Worm (Caenorhabditis elegans) whole organism, L1 larva: Measurements from ENCODE around the gene M163.1.

Source experiments
- C16A3.4 ChIP-seq: fragments of 150-350 bp; optimal IDR thresholded peaks from 2 replicates; lab custom pipeline; 2014; ENCODE audit warnings: missing biosample characterization, missing genetic modification characterization
- F16B12.6 ChIP-seq: fragments of 150-350 bp; optimal IDR thresholded peaks from 2 replicates; lab custom pipeline; 2014; ENCODE audit warnings: missing biosample characterization, missing genetic modification characterization
- alr-1 ChIP-seq: fragments of 200-800 bp; sonication (Bioruptor generic); optimal IDR thresholded peaks from 2 replicates; lab custom pipeline; 2018; ENCODE audit warnings: borderline replicate concordance, mild to moderate bottlenecking, missing genetic modification characterization, missing compliant biosample characterization
- ama-1 ChIP-seq: fragments of 150-350 bp; optimal IDR thresholded peaks from 2 replicates; lab custom pipeline; 2014
- blmp-1 ChIP-seq: fragments of 150-350 bp; optimal IDR thresholded peaks from 2 replicates; lab custom pipeline; 2014; ENCODE audit warnings: missing biosample characterization, missing genetic modification characterization
- ceh-8 ChIP-seq: fragments of 200-800 bp; sonication (Bioruptor generic); optimal IDR thresholded peaks from 2 replicates; lab custom pipeline; 2018; ENCODE audit warnings: mild to moderate bottlenecking, missing genetic modification characterization, moderate library complexity, missing compliant biosample characterization
- ceh-88 ChIP-seq: fragments of 200-800 bp; sonication (Bioruptor generic); IDR thresholded peaks from 2 replicates; pipeline ENCODE4 v1.3.6; 2022; ENCODE audit warnings: missing genetic modification characterization, missing compliant biosample characterization
- ceh-90 ChIP-seq: sonication (generic microtip); optimal IDR thresholded peaks from 2 replicates; lab custom pipeline; 2016; ENCODE audit warnings: missing genetic modification characterization, missing compliant biosample characterization
- ces-1 ChIP-seq: fragments of 150-350 bp; optimal IDR thresholded peaks from 2 replicates; lab custom pipeline; 2014; ENCODE audit warnings: missing biosample characterization, missing genetic modification reagents, missing genetic modification characterization
- dpl-1 ChIP-seq, 3 experiments: fragments of 150-350 bp in 2 of 3; sonication (generic microtip) in 1 of 3; optimal IDR thresholded peaks; 2 replicates each; lab custom pipeline; 2014 to 2017; ENCODE audit warnings: missing biosample characterization in 3 of 3, missing genetic modification characterization in 3 of 3, missing genetic modification reagents in 3 of 3
- dsc-1 ChIP-seq: sonication (generic microtip); optimal IDR thresholded peaks from 2 replicates; lab custom pipeline; 2016; ENCODE audit warnings: mild to moderate bottlenecking, missing genetic modification characterization, missing compliant biosample characterization
- egl-13 ChIP-seq: sonication (generic microtip); optimal IDR thresholded peaks from 2 replicates; lab custom pipeline; 2016; ENCODE audit warnings: missing genotype, missing genetic modification reagents, missing genetic modification characterization, missing compliant biosample characterization
- elt-2 ChIP-seq: sonication (generic microtip); optimal IDR thresholded peaks from 2 replicates; lab custom pipeline; 2016; ENCODE audit warnings: missing genetic modification characterization, mild to moderate bottlenecking, inconsistent platforms, missing compliant biosample characterization, missing genetic modification reagents
- elt-3 ChIP-seq, 6 experiments: fragments of 150-350 bp in 1 of 6; sonication (generic microtip); optimal IDR thresholded peaks; 2 replicates each; lab custom pipeline; 2017 to 2018; ENCODE audit warnings: missing biosample characterization in 6 of 6, missing genetic modification characterization in 6 of 6, inconsistent platforms in 1 of 6
- ets-5 ChIP-seq: fragments of 200-800 bp; sonication (Bioruptor generic); IDR thresholded peaks from 2 replicates; pipeline ENCODE4 v1.3.6; 2022; ENCODE audit warnings: missing genetic modification characterization, missing compliant biosample characterization
- fkh-10 ChIP-seq: sonication (generic microtip); optimal IDR thresholded peaks from 2 replicates; lab custom pipeline; 2017; ENCODE audit warnings: missing biosample characterization, missing genetic modification reagents, missing genetic modification characterization
- fkh-4 ChIP-seq: sonication (generic microtip); optimal IDR thresholded peaks from 2 replicates; lab custom pipeline; 2016; ENCODE audit warnings: missing compliant biosample characterization, missing genetic modification characterization, borderline replicate concordance
- fkh-8 ChIP-seq: sonication (generic microtip); optimal IDR thresholded peaks from 2 replicates; lab custom pipeline; 2016; ENCODE audit warnings: mild to moderate bottlenecking, missing genetic modification characterization, missing compliant biosample characterization
- hlh-17 ChIP-seq: fragments of 200-800 bp; sonication (Bioruptor generic); optimal IDR thresholded peaks from 2 replicates; lab custom pipeline; 2018; ENCODE audit warnings: missing genetic modification characterization, mild to moderate bottlenecking, missing compliant biosample characterization, moderate library complexity, borderline replicate concordance
- irx-1 ChIP-seq: sonication (generic microtip); optimal IDR thresholded peaks from 2 replicates; lab custom pipeline; 2016; ENCODE audit warnings: missing genetic modification characterization, missing compliant biosample characterization
- isw-1 ChIP-seq: fragments of 200-800 bp; sonication (Bioruptor generic); IDR thresholded peaks from 2 replicates; pipeline ENCODE4 v1.3.6; 2022; ENCODE audit warnings: missing genetic modification characterization, missing compliant biosample characterization
- lin-15B ChIP-seq: fragments of 150-350 bp; sonication (generic microtip); optimal IDR thresholded peaks from 3 replicates; lab custom pipeline; 2014; ENCODE audit warnings: missing biosample characterization, missing genetic modification characterization
- lin-35 ChIP-seq, 2 experiments: fragments of 150-350 bp; optimal IDR thresholded peaks; 2 replicates each; lab custom pipeline; 2014; ENCODE audit warnings: missing biosample characterization in 2 of 2, missing genetic modification characterization in 2 of 2, missing genetic modification reagents in 2 of 2
- lir-3 ChIP-seq: sonication (generic microtip); optimal IDR thresholded peaks from 2 replicates; lab custom pipeline; 2016; ENCODE audit warnings: mild to moderate bottlenecking, missing genetic modification characterization, moderate library complexity, missing compliant biosample characterization; ENCODE audit not compliant: poor library complexity
- mab-9 ChIP-seq: fragments of 200-800 bp; sonication (Bioruptor generic); IDR thresholded peaks from 2 replicates; pipeline ENCODE4 v1.3.6; 2022; ENCODE audit warnings: missing genetic modification reagents, missing genetic modification characterization, missing compliant biosample characterization
- mep-1 ChIP-seq: fragments of 150-350 bp; optimal IDR thresholded peaks from 2 replicates; lab custom pipeline; 2014; ENCODE audit warnings: missing biosample characterization, missing genetic modification characterization
- nhr-11 ChIP-seq: fragments of 150-350 bp; optimal IDR thresholded peaks from 2 replicates; lab custom pipeline; 2014; ENCODE audit warnings: missing biosample characterization, missing genetic modification characterization
- nhr-19 ChIP-seq: fragments of 200-800 bp; sonication (Bioruptor generic); conservative IDR thresholded peaks from 2 replicates; pipeline ENCODE4 v1.3.6; 2022; ENCODE audit warnings: missing genetic modification characterization, missing compliant biosample characterization
- nhr-20 ChIP-seq: sonication (generic microtip); optimal IDR thresholded peaks from 2 replicates; lab custom pipeline; 2016; ENCODE audit warnings: mild to moderate bottlenecking, missing genetic modification characterization, missing compliant biosample characterization
- nhr-47 ChIP-seq: sonication (generic microtip); optimal IDR thresholded peaks from 2 replicates; lab custom pipeline; 2016; ENCODE audit warnings: mild to moderate bottlenecking, missing genetic modification characterization, moderate library complexity, missing compliant biosample characterization
- nhr-76 ChIP-seq: sonication (generic microtip); optimal IDR thresholded peaks from 2 replicates; lab custom pipeline; 2017; ENCODE audit warnings: missing biosample characterization, missing genetic modification characterization
- nhr-77 ChIP-seq: fragments of 150-350 bp; optimal IDR thresholded peaks from 2 replicates; lab custom pipeline; 2014; ENCODE audit warnings: missing biosample characterization, missing genetic modification characterization
- nhr-84 ChIP-seq: sonication (generic microtip); optimal IDR thresholded peaks from 2 replicates; lab custom pipeline; 2017; ENCODE audit warnings: missing biosample characterization, missing genetic modification characterization
- nhr-85 ChIP-seq: sonication (generic microtip); peaks from one replicate; lab custom pipeline; 2016; ENCODE audit warnings: missing genetic modification characterization, inconsistent platforms, missing compliant biosample characterization
- pag-3 ChIP-seq: sonication (generic microtip); optimal IDR thresholded peaks from 2 replicates; lab custom pipeline; 2017; ENCODE audit warnings: missing genetic modification characterization, mild to moderate bottlenecking, missing compliant biosample characterization, antibody characterized with exemption, borderline replicate concordance; ENCODE audit not compliant: insufficient read depth
- pax-3 ChIP-seq: fragments of 200-800 bp; sonication (Bioruptor generic); optimal IDR thresholded peaks from 2 replicates; lab custom pipeline; 2018; ENCODE audit warnings: mild to moderate bottlenecking, missing genetic modification characterization, moderate library complexity, missing compliant biosample characterization
- pqm-1 ChIP-seq: sonication (generic microtip); optimal IDR thresholded peaks from 3 replicates; lab custom pipeline; 2017; ENCODE audit warnings: missing biosample characterization, missing genetic modification characterization
- snu-23 ChIP-seq: sonication (generic microtip); optimal IDR thresholded peaks from 2 replicates; lab custom pipeline; 2016; ENCODE audit warnings: missing genetic modification characterization, missing compliant biosample characterization
- sox-4 ChIP-seq: sonication (generic microtip); optimal IDR thresholded peaks from 2 replicates; lab custom pipeline; 2016; ENCODE audit warnings: missing genetic modification characterization, missing compliant biosample characterization
- sptf-1 ChIP-seq: fragments of 150-350 bp; optimal IDR thresholded peaks from 2 replicates; lab custom pipeline; 2014; ENCODE audit warnings: missing biosample characterization, missing genetic modification characterization
- sup-37 ChIP-seq: fragments of 200-800 bp; sonication (Bioruptor generic); optimal IDR thresholded peaks from 2 replicates; lab custom pipeline; 2018; ENCODE audit warnings: mild to moderate bottlenecking, missing genetic modification characterization, missing compliant biosample characterization
- tbx-2 ChIP-seq: sonication (generic microtip); optimal IDR thresholded peaks from 2 replicates; lab custom pipeline; 2016; ENCODE audit warnings: missing genetic modification characterization, missing compliant biosample characterization
- unc-130 ChIP-seq: fragments of 150-350 bp; optimal IDR thresholded peaks from 2 replicates; lab custom pipeline; 2017; ENCODE audit warnings: missing biosample characterization, missing genetic modification characterization, inconsistent platforms
- unc-30 ChIP-seq: sonication (generic microtip); optimal IDR thresholded peaks from 2 replicates; lab custom pipeline; 2017; ENCODE audit warnings: missing biosample characterization, missing genetic modification characterization
- unc-62 ChIP-seq: fragments of 150-350 bp; optimal IDR thresholded peaks from 2 replicates; lab custom pipeline; 2014; ENCODE audit warnings: missing biosample characterization, missing genetic modification reagents, missing genetic modification characterization
- unc-86 ChIP-seq: sonication (generic microtip); optimal IDR thresholded peaks from 2 replicates; lab custom pipeline; 2016; ENCODE audit warnings: missing genetic modification characterization, missing compliant biosample characterization
- unc-98 ChIP-seq: fragments of 200-800 bp; sonication (Bioruptor generic); IDR thresholded peaks from 2 replicates; pipeline ENCODE4 v1.3.6; 2022; ENCODE audit warnings: missing genetic modification characterization, missing compliant biosample characterization
- vab-15 ChIP-seq: sonication (generic microtip); optimal IDR thresholded peaks from 2 replicates; lab custom pipeline; 2017; ENCODE audit warnings: missing genotype, mild to moderate bottlenecking, missing genetic modification characterization, missing compliant biosample characterization
- xbp-1 ChIP-seq: sonication (generic microtip); optimal IDR thresholded peaks from 2 replicates; lab custom pipeline; 2016; ENCODE audit warnings: missing genetic modification characterization, missing compliant biosample characterization
- zag-1 ChIP-seq: fragments of 150-350 bp; optimal IDR thresholded peaks from 2 replicates; lab custom pipeline; 2014; ENCODE audit warnings: missing biosample characterization, missing genetic modification characterization
- zip-4 ChIP-seq: fragments of 200-800 bp; sonication (Bioruptor generic); optimal IDR thresholded peaks from 2 replicates; lab custom pipeline; 2018; ENCODE audit warnings: mild to moderate bottlenecking, missing genetic modification characterization, moderate library complexity, missing compliant biosample characterization
- ztf-11 ChIP-seq, 2 experiments: sonication (generic microtip); optimal IDR thresholded peaks; 2 replicates each; lab custom pipeline; 2016 to 2017; ENCODE audit warnings: missing genetic modification characterization in 2 of 2, missing biosample characterization in 1 of 2, missing compliant biosample characterization in 1 of 2

M163.1 gene

DNA sequence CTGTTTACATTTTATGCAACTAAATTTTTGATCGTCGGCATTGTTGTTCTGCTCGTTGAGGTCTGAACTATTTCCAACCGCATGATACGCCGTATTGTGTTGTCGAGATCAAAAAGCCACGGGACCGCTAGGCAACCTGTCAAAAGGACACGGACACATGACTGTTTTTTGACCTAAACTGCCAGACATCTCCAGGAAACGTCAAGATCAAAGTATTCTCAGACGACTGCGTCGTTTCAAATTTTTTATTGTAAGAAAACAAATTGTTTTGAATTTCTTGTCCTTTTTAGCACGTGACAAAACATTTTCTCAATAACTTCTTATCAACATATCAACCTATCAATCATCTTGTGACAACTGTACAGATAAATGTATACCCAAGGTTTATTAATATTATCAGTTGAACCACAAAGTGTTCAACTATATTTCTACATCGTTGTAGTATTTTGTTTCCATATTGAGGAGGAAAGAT lies 1.5 kb downstream of the M163.1 start (continued):
- TF ChIP-seq fkh-10 (GFP tag; lab: Kevin White, UChicago) (no peak), zag-1 (tag; lab: Kevin White, UChicago) (no peak), nhr-84 (tag; lab: Kevin White, UChicago) (no peak), unc-62 (GFP tag; lab: Kevin White, UChicago) (no peak), sptf-1 (no peak), ets-5 (GFP tag; lab: Robert Waterston, UW) (no peak), C16A3.4 (tag; lab: Kevin White, UChicago) (peak; percentile 27), nhr-76 (tag; lab: Kevin White, UChicago) (no peak), nhr-85 (peak; percentile 98), F16B12.6 (tag; lab: Kevin White, UChicago) (no peak), alr-1 (no peak), hlh-17 (GFP tag; lab: Kevin White, UChicago) (no peak), unc-130 (tag; lab: Kevin White, UChicago) (peak; percentile 36), unc-98 (no peak), blmp-1 (tag; lab: Kevin White, UChicago) (peak; percentile 60), pax-3 (no peak), ztf-11 (tag; optimal IDR thresholded peaks at IDR 0.05; lab: Kevin White, UChicago) (no peak), isw-1 (GFP tag; lab: Robert Waterston, UW) (no peak), sup-37 (GFP tag; lab: Kevin White, UChicago) (no peak), fkh-8 (tag; lab: Kevin White, UChicago) (no peak), nhr-20 (tag; lab: Kevin White, UChicago) (peak; percentile 92), xbp-1 (tag; lab: Kevin White, UChicago) (no peak), lin-15B (tag; lab: Kevin White, UChicago) (no peak), nhr-47 (peak; percentile 63), pag-3 (no peak), vab-15 (no peak), elt-3 (tag; optimal IDR thresholded peaks at IDR 0.05; lab: Kevin White, UChicago) (peak in 5 of 6 experiments; percentile 2 to 93 (median 49)), ces-1 (GFP tag; lab: Kevin White, UChicago) (no peak), dpl-1 (GFP tag; optimal IDR thresholded peaks at IDR 0.05; lab: Kevin White, UChicago) (peak in 2 of 3 experiments; percentile 8 to 14), nhr-19 (GFP tag; lab: Robert Waterston, UW) (peak; percentile 74), ceh-90 (tag; lab: Kevin White, UChicago) (no peak), elt-2 (tag; lab: Kevin White, UChicago) (peak; percentile 96), irx-1 (tag; lab: Kevin White, UChicago) (peak; percentile 69), nhr-77 (no peak), nhr-11 (tag; lab: Kevin White, UChicago) (no peak), mep-1 (peak; percentile 56), ceh-88 (GFP tag; lab: Robert Waterston, UW) (no peak), snu-23 (GFP tag; lab: Kevin White, UChicago) (peak; percentile 71), egl-13 (no peak), fkh-4 (no peak), zip-4 (no peak), unc-30 (tag; lab: Kevin White, UChicago) (no peak), sox-4 (no peak), tbx-2 (tag; lab: Kevin White, UChicago) (peak; percentile 52), pqm-1 (tag; lab: Kevin White, UChicago) (peak; percentile 28), dsc-1 (tag; lab: Kevin White, UChicago) (no peak), lin-35 (GFP tag; optimal IDR thresholded peaks at IDR 0.05; lab: Kevin White, UChicago) (peak in 1 of 2 experiments; percentile 83), unc-86 (tag; lab: Kevin White, UChicago) (no peak), ama-1 (lab: Kevin White, UChicago) (no peak), mab-9 (GFP tag; lab: Robert Waterston, UW) (0 out of 2 replicates have a peak, but pooled peaks have one; percentile 17), ceh-8 (GFP tag; lab: Kevin White, UChicago) (no peak), lir-3 (tag; lab: Kevin White, UChicago) (peak; percentile 20)
